Worm (Caenorhabditis elegans) whole organism, early embryonic: ENCODE data around the gene tsp-14.

Experiments
- B0310.2 ChIP-seq: sonication (generic microtip); optimal IDR thresholded peaks from 2 replicates; lab custom pipeline; 2016; ENCODE audit warnings: mild to moderate bottlenecking, missing genetic modification characterization, missing compliant biosample characterization
- ama-1 ChIP-seq: fragments of 150-350 bp; optimal IDR thresholded peaks from 2 replicates; lab custom pipeline; 2014
- ceh-13 ChIP-seq: fragments of 200-800 bp; sonication (Bioruptor generic); optimal IDR thresholded peaks from 2 replicates; lab custom pipeline; 2018; ENCODE audit warnings: mild to moderate bottlenecking, missing genetic modification characterization, missing compliant biosample characterization
- hmbx-1 ChIP-seq: sonication (generic microtip); optimal IDR thresholded peaks from 2 replicates; lab custom pipeline; 2016; ENCODE audit warnings: mild to moderate bottlenecking, missing genetic modification characterization, missing compliant biosample characterization
- pes-1 ChIP-seq: fragments of 200-800 bp; sonication (Bioruptor generic); IDR thresholded peaks from 2 replicates; pipeline ENCODE4 v1.3.6; 2022; ENCODE audit warnings: missing genetic modification reagents, missing genetic modification characterization, missing compliant biosample characterization

DNA sequence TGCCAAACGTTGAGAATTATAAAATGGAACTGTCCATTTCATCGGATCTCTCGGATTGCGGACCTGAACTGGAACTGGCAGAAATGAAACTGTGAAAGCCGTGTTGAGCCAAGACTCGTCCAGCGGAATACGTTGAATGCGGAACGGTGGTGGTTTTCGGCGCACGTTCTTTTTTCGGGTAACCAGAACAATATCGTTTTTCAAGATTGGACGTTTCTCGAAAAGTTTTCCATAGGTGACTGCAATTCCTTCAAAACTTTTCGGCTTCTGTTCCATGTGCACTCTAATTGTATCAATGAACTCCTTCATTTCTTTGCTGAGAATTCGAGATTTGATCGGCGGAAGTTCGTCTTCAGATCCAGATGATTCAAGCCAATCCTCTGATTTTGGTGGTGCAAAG lies 32.0 kb downstream of the tsp-14 start:
- TF ChIP-seq hmbx-1 (tag; lab: Kevin White, UChicago) (no peak), ama-1 (lab: Kevin White, UChicago) (no peak), pes-1 (GFP tag; lab: Robert Waterston, UW) (no peak), ceh-13 (no peak), B0310.2 (no peak)
